Worm (Caenorhabditis elegans): ENCODE data around the gene Y7A5A.13.

Y7A5A.13 gene

DNA sequence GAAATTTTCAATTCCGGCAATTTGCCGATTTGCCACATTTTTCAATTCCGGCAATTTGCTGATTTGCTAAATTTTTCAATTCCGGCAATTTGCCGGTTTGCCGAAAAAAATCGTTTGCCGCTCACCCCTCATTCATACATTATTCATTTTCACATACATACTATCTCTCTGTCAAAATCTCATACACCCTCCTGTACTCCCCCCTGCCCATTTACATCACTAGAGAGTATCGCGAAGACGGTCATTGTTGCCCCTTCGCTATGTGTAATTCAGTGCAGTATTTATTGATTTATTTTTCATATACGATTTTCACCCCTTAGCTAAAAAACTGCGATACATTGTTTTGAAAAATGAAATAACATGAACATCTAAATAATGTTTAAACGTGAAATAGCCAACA is 37.2 kb upstream of the Y7A5A.13 start (continued):
- TF ChIP-seq F44E2.7 (GFP tag; IDR thresholded peaks at IDR 0.05) (no peak), daf-19 (GFP tag; conservative IDR thresholded peaks at IDR 0.05) (no peak), tra-1 (GFP tag; IDR thresholded peaks at IDR 0.05) (no peak), aly-2 (tag; optimal IDR thresholded peaks at IDR 0.05) (no peak), madf-5 (GFP tag; IDR thresholded peaks at IDR 0.05) (peak in 1 of 2 experiments; percentile 47; a peak in 1 of 4 replicates), nhr-6 (tag; optimal IDR thresholded peaks at IDR 0.05) (peak; percentile 76), T26A8.4 (GFP tag; IDR thresholded peaks at IDR 0.05) (peak; percentile 89), ama-1 (optimal IDR thresholded peaks at IDR 0.05) (no peak), T20F7.1 (GFP tag; optimal IDR thresholded peaks at IDR 0.05) (no peak), egl-27 (tag; optimal IDR thresholded peaks at IDR 0.05) (no peak), gei-8 (GFP tag; optimal IDR thresholded peaks at IDR 0.05) (no peak), F37D6.2 (tag; optimal IDR thresholded peaks at IDR 0.05) (peak; percentile 79), daf-8 (GFP tag; IDR thresholded peaks at IDR 0.05) (no peak), Y105C5A.15 (GFP tag; IDR thresholded peaks at IDR 0.05) (no peak), jun-1 (tag; optimal IDR thresholded peaks at IDR 0.05) (peak; percentile 89), cey-2 (tag; optimal IDR thresholded peaks at IDR 0.05; ENCODE audit: borderline replicate concordance, insufficient read depth) (no peak), lsy-2 (tag; optimal IDR thresholded peaks at IDR 0.05) (peak; percentile 20 to 85), arid-1 (GFP tag; conservative IDR thresholded peaks at IDR 0.05) (no peak), lin-15B (tag; optimal IDR thresholded peaks at IDR 0.05) (no peak), nhr-237 (tag; optimal IDR thresholded peaks at IDR 0.05) (no peak), snpc-1.2 (GFP tag; IDR thresholded peaks at IDR 0.05) (no peak), nhr-111 (GFP tag; optimal IDR thresholded peaks at IDR 0.05) (no peak), nhr-76 (tag; optimal IDR thresholded peaks at IDR 0.05) (no peak), zfp-2 (tag; optimal IDR thresholded peaks at IDR 0.05) (no peak), set-16 (GFP tag; IDR thresholded peaks at IDR 0.05) (no peak), F49E8.2 (tag; optimal IDR thresholded peaks at IDR 0.05; ENCODE audit: borderline replicate concordance) (no peak), dpl-1 (GFP tag; optimal IDR thresholded peaks at IDR 0.05) (peak; percentile 11), spr-3 (GFP tag; optimal IDR thresholded peaks at IDR 0.05) (peak; percentile 13), nhr-48 (tag; optimal IDR thresholded peaks at IDR 0.05) (peak; percentile 44), zag-1 (tag; optimal IDR thresholded peaks at IDR 0.05) (no peak), zfp-3 (GFP tag; conservative IDR thresholded peaks at IDR 0.05) (no peak), nhr-102 (tag; optimal IDR thresholded peaks at IDR 0.05) (peak; percentile 93), unc-39 (tag; optimal IDR thresholded peaks at IDR 0.05) (no peak), rbr-2 (tag; optimal IDR thresholded peaks at IDR 0.05) (peak; percentile 85), unc-130 (GFP tag; optimal IDR thresholded peaks at IDR 0.05) (no peak), aha-1 (tag) (peak; percentile 31), nhr-42 (GFP tag; IDR thresholded peaks at IDR 0.05) (peak; percentile 70), ZK337.2 (GFP tag; IDR thresholded peaks at IDR 0.05) (no peak), mes-2 (tag; optimal IDR thresholded peaks at IDR 0.05; ENCODE audit: poor library complexity, severe bottlenecking) (peak; percentile 93), mdl-1 (tag; optimal IDR thresholded peaks at IDR 0.05) (peak in 1 of 2 experiments; percentile 40), ceh-82 (tag; optimal IDR thresholded peaks at IDR 0.05) (no peak), hmg-1.1 (GFP tag; IDR thresholded peaks at IDR 0.05) (peak; percentile 91), ztf-11 (tag; optimal IDR thresholded peaks at IDR 0.05) (no peak), lin-39 (tag; optimal IDR thresholded peaks at IDR 0.05) (no peak), pqm-1 (tag; optimal IDR thresholded peaks at IDR 0.05) (peak; percentile 58), zip-11 (GFP tag; IDR thresholded peaks at IDR 0.05) (no peak), nhr-41 (GFP tag; IDR thresholded peaks at IDR 0.05) (no peak), hlh-11 (tag; optimal IDR thresholded peaks at IDR 0.05) (peak; percentile 71), lir-3 (tag; optimal IDR thresholded peaks at IDR 0.05) (peak; percentile 11), nhr-11 (tag; optimal IDR thresholded peaks at IDR 0.05) (peak; percentile 32), F26F4.8 (GFP tag; conservative IDR thresholded peaks at IDR 0.05) (no peak), Y5F2A.4 (GFP tag; optimal IDR thresholded peaks at IDR 0.05) (no peak), zip-2 (tag; optimal IDR thresholded peaks at IDR 0.05) (peak; percentile 85)

All from whole organism, L4 larva.